Worm (Caenorhabditis elegans): ENCODE results near the gene K06B4.15.
A peak's percentile ranks its signal among the peaks of the same experiment; 100 is the strongest.
"Not testable (repeated sequence)": the region's sequence is repeated elsewhere in the genome, so short reads cannot be mapped to it uniquely, and the experiment has no call there.

K06B4.15 gene

DNA sequence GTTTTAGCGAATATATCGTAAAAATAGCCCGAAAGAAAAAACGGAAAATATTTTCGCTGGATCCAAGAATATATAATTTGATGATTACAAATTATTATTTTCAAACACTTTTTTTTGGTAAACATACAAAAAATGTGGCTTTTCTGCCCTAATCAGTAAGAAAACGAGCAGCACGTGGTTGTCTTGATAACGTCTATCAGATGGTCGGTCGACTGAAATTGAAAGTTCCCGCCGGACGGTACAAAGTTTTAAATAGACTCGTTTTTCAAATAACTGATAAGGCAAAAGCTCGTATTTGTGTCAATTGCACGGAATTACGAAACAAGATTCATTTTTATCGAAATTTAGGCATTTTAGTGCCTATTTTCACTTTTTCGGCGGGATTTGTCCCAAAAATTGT, 3.5 kb upstream of the K06B4.15 start:
- peak; percentile 65 for TF ChIP-seq gmeb-1 (tag; optimal IDR thresholded peaks at IDR 0.05)
- no peak for TF ChIP-seq aly-2 (tag; optimal IDR thresholded peaks at IDR 0.05)
- no peak for TF ChIP-seq sem-4 (tag; optimal IDR thresholded peaks at IDR 0.05)
- no peak for TF ChIP-seq R02D3.7 (tag; optimal IDR thresholded peaks at IDR 0.05)
- peak in 1 of 2 experiments; percentile 67 for TF ChIP-seq mdl-1 (tag; optimal IDR thresholded peaks at IDR 0.05)
- no peak for TF ChIP-seq mbf-1 (tag; optimal IDR thresholded peaks at IDR 0.05)
- TF ChIP-seq fos-1 (tag; optimal IDR thresholded peaks at IDR 0.05) = peak; percentile 82
- no peak for TF ChIP-seq egl-27 (tag; optimal IDR thresholded peaks at IDR 0.05)
- no peak for TF ChIP-seq lin-13 (GFP tag; optimal IDR thresholded peaks at IDR 0.05)
- no peak for TF ChIP-seq nhr-6 (tag; optimal IDR thresholded peaks at IDR 0.05)
- no peak for TF ChIP-seq zag-1 (tag; optimal IDR thresholded peaks at IDR 0.05)
- no peak for TF ChIP-seq nhr-77 (tag; optimal IDR thresholded peaks at IDR 0.05)
- peak; percentile 33 for TF ChIP-seq sma-3 (GFP tag; optimal IDR thresholded peaks at IDR 0.05)
- TF ChIP-seq skn-1 (tag; optimal IDR thresholded peaks at IDR 0.05) = peak; percentile 46
- TF ChIP-seq F13H6.1 (tag; optimal IDR thresholded peaks at IDR 0.05) = peak; percentile 66
- peak; percentile 85 for TF ChIP-seq sma-9 (GFP tag; optimal IDR thresholded peaks at IDR 0.05)
- TF ChIP-seq sma-9 (tag; optimal IDR thresholded peaks at IDR 0.05) = no peak
- no peak for TF ChIP-seq nhr-25 (tag; optimal IDR thresholded peaks at IDR 0.05)
- TF ChIP-seq blmp-1 (tag; optimal IDR thresholded peaks at IDR 0.05; ENCODE audit: insufficient read depth) = peak; percentile 67
- peak; percentile 72 for TF ChIP-seq crh-2 (tag; optimal IDR thresholded peaks at IDR 0.05)
- no peak for TF ChIP-seq nhr-237 (tag; optimal IDR thresholded peaks at IDR 0.05)
- no peak for TF ChIP-seq ama-1 (optimal IDR thresholded peaks at IDR 0.05)
- TF ChIP-seq lsy-2 (tag; optimal IDR thresholded peaks at IDR 0.05) = no peak
- no peak for TF ChIP-seq ceh-16 (tag; optimal IDR thresholded peaks at IDR 0.05)
- TF ChIP-seq nhr-12 (tag; optimal IDR thresholded peaks at IDR 0.05) = no peak
- TF ChIP-seq C34F6.9 (tag; optimal IDR thresholded peaks at IDR 0.05) = no peak
- TF ChIP-seq elt-1 (tag; optimal IDR thresholded peaks at IDR 0.05) = no peak
- no peak for TF ChIP-seq dmd-4 (tag; optimal IDR thresholded peaks at IDR 0.05)

- TF ChIP-seq R02D3.7, nhr-6, mab-5 (tag; optimal IDR thresholded peaks at IDR 0.05): not testable (repeated sequence)
Measured at ce11 chrV:15668200-15668599, 2.0 kb upstream of the K06B4.15 start, which contains the start of gene F53E4.1. TSS of gene F53E4.1 (minus strand) at chrV:15668300.

DNA sequence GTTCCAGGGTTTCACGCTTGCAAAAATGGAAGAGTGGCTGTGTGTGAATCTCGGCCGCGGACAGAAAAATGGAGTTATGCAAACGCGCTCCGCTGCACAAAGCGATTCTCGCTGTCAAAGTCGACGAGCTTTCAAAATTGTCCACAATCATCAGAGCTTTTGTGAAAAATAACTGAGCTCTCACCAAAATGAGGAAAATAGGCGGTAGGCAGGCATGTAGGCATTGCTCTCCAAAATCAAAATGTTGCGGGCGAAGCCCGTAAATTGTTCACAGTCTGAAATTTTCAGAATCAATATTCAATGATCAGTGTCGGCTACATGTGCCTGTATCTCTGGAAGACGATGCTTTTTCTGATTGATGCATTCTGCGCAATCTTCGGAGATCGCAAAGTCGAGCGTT, 1.4 kb upstream of the K06B4.15 start, which contains the start of gene K06B4.4:
Gene K06B4.4 (plus strand): TSS at position 301 of the 400 bp plus-strand sequence.
- TF ChIP-seq lin-13 (GFP tag; optimal IDR thresholded peaks at IDR 0.05) (no peak), R02D3.7 (tag; optimal IDR thresholded peaks at IDR 0.05) (no peak), nhr-237 (tag; optimal IDR thresholded peaks at IDR 0.05) (no peak), lin-11 (tag; optimal IDR thresholded peaks at IDR 0.05) (no peak), nhr-129 (tag; optimal IDR thresholded peaks at IDR 0.05) (no peak), nhr-77 (tag; optimal IDR thresholded peaks at IDR 0.05) (no peak), mdl-1 (tag; optimal IDR thresholded peaks at IDR 0.05) (no peak), dmd-4 (tag; optimal IDR thresholded peaks at IDR 0.05) (no peak), elt-3 (tag; optimal IDR thresholded peaks at IDR 0.05) (no peak), nhr-10 (tag; optimal IDR thresholded peaks at IDR 0.05) (no peak)

DNA sequence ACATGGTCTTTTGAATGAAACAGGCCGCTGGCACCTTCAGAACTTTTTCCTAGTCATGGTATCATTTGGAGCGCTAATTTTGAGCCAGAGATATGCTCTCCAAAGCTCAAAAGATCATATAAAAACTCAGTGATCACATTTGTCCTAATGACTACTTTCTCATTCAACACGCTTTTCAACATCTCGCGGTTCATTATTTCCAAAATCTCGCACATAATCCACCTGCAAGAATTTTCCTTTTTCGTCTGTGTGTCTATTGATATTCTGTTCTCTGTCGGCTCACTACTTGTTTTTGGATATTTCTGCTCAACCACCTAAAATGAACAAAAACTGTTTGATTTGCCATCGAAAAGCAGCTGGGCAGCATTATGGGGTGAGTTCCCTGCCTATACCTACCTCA, 3.5 kb downstream of the K06B4.15 start, which contains the start of gene nhr-51:
Gene nhr-51 (plus strand): TSS at position 301 of the 400 bp plus-strand sequence.
- TF ChIP-seq snpc-4 (tag; optimal IDR thresholded peaks at IDR 0.05) = no peak
- no peak for TF ChIP-seq unc-55 (GFP tag; optimal IDR thresholded peaks at IDR 0.05)
- no peak for TF ChIP-seq elt-3 (tag; optimal IDR thresholded peaks at IDR 0.05)
- no peak for TF ChIP-seq nhr-12 (tag; optimal IDR thresholded peaks at IDR 0.05)
- no peak for TF ChIP-seq nhr-11 (tag; optimal IDR thresholded peaks at IDR 0.05)
- TF ChIP-seq ztf-11 (tag; optimal IDR thresholded peaks at IDR 0.05) = no peak
- no peak for TF ChIP-seq skn-1 (tag; optimal IDR thresholded peaks at IDR 0.05)
- no peak for TF ChIP-seq unc-39 (tag; optimal IDR thresholded peaks at IDR 0.05)
- TF ChIP-seq ceh-82 (tag; optimal IDR thresholded peaks at IDR 0.05) = no peak
- no peak for TF ChIP-seq lin-39 (tag; optimal IDR thresholded peaks at IDR 0.05)

Data from whole organism, L2 larva.